Worm (Caenorhabditis elegans) whole organism, L1 larva: ENCODE data around the gene dct-1.

ENCODE experiments used
- C04F5.9 ChIP-seq: sonication (generic microtip); optimal IDR thresholded peaks from 2 replicates; lab custom pipeline; 2016; ENCODE audit warnings: missing genetic modification characterization, missing compliant biosample characterization
- C16A3.4 ChIP-seq: fragments of 150-350 bp; optimal IDR thresholded peaks from 2 replicates; lab custom pipeline; 2014; ENCODE audit warnings: missing biosample characterization, missing genetic modification characterization
- F16B12.6 ChIP-seq: fragments of 150-350 bp; optimal IDR thresholded peaks from 2 replicates; lab custom pipeline; 2014; ENCODE audit warnings: missing biosample characterization, missing genetic modification characterization
- alr-1 ChIP-seq: fragments of 200-800 bp; sonication (Bioruptor generic); optimal IDR thresholded peaks from 2 replicates; lab custom pipeline; 2018; ENCODE audit warnings: borderline replicate concordance, mild to moderate bottlenecking, missing genetic modification characterization, missing compliant biosample characterization
- ama-1 ChIP-seq: fragments of 150-350 bp; optimal IDR thresholded peaks from 2 replicates; lab custom pipeline; 2014
- ceh-63 ChIP-seq: fragments of 200-800 bp; sonication (Bioruptor generic); optimal IDR thresholded peaks from 2 replicates; lab custom pipeline; 2018; ENCODE audit warnings: mild to moderate bottlenecking, missing genetic modification characterization, missing compliant biosample characterization
- ceh-8 ChIP-seq: fragments of 200-800 bp; sonication (Bioruptor generic); optimal IDR thresholded peaks from 2 replicates; lab custom pipeline; 2018; ENCODE audit warnings: mild to moderate bottlenecking, missing genetic modification characterization, moderate library complexity, missing compliant biosample characterization
- dsc-1 ChIP-seq: sonication (generic microtip); optimal IDR thresholded peaks from 2 replicates; lab custom pipeline; 2016; ENCODE audit warnings: mild to moderate bottlenecking, missing genetic modification characterization, missing compliant biosample characterization
- efl-1 ChIP-seq, 4 experiments: fragments of 150-350 bp; optimal IDR thresholded peaks in 3 of 4; peaks in 1 of 4; 1 replicate in 1 of 4; 2 replicates in 3 of 4; lab custom pipeline; 2014; ENCODE audit warnings: missing biosample characterization in 2 of 4, missing genetic modification characterization in 2 of 4, missing genetic modification reagents in 2 of 4
- egl-27 ChIP-seq, 2 experiments: fragments of 150-350 bp in 1 of 2; sonication (generic microtip); optimal IDR thresholded peaks; 3 replicates each; lab custom pipeline; 2017 to 2018; ENCODE audit warnings: missing biosample characterization in 2 of 2, missing genetic modification characterization in 2 of 2, missing genetic modification reagents in 2 of 2
- elt-2 ChIP-seq: sonication (generic microtip); optimal IDR thresholded peaks from 2 replicates; lab custom pipeline; 2016; ENCODE audit warnings: missing genetic modification characterization, mild to moderate bottlenecking, inconsistent platforms, missing compliant biosample characterization, missing genetic modification reagents
- ets-5 ChIP-seq: fragments of 200-800 bp; sonication (Bioruptor generic); IDR thresholded peaks from 2 replicates; pipeline ENCODE4 v1.3.6; 2022; ENCODE audit warnings: missing genetic modification characterization, missing compliant biosample characterization
- fkh-10 ChIP-seq: sonication (generic microtip); optimal IDR thresholded peaks from 2 replicates; lab custom pipeline; 2017; ENCODE audit warnings: missing biosample characterization, missing genetic modification reagents, missing genetic modification characterization
- hlh-4 ChIP-seq: sonication (generic microtip); optimal IDR thresholded peaks from 2 replicates; lab custom pipeline; 2016; ENCODE audit warnings: mild to moderate bottlenecking, missing genetic modification characterization, missing compliant biosample characterization
- irx-1 ChIP-seq: sonication (generic microtip); optimal IDR thresholded peaks from 2 replicates; lab custom pipeline; 2016; ENCODE audit warnings: missing genetic modification characterization, missing compliant biosample characterization
- isw-1 ChIP-seq: fragments of 200-800 bp; sonication (Bioruptor generic); IDR thresholded peaks from 2 replicates; pipeline ENCODE4 v1.3.6; 2022; ENCODE audit warnings: missing genetic modification characterization, missing compliant biosample characterization
- lin-14 ChIP-seq: fragments of 200-800 bp; sonication (Bioruptor generic); optimal IDR thresholded peaks from 2 replicates; lab custom pipeline; 2018; ENCODE audit warnings: mild to moderate bottlenecking, missing genetic modification characterization, moderate library complexity, missing compliant biosample characterization
- lin-35 ChIP-seq, 2 experiments: fragments of 150-350 bp; optimal IDR thresholded peaks; 2 replicates each; lab custom pipeline; 2014; ENCODE audit warnings: missing biosample characterization in 2 of 2, missing genetic modification characterization in 2 of 2, missing genetic modification reagents in 2 of 2
- lin-39 ChIP-seq: fragments of 150-350 bp; optimal IDR thresholded peaks from 2 replicates; lab custom pipeline; 2014; ENCODE audit warnings: missing biosample characterization, missing genetic modification reagents, missing genetic modification characterization
- lir-3 ChIP-seq: sonication (generic microtip); optimal IDR thresholded peaks from 2 replicates; lab custom pipeline; 2016; ENCODE audit warnings: mild to moderate bottlenecking, missing genetic modification characterization, moderate library complexity, missing compliant biosample characterization; ENCODE audit not compliant: poor library complexity
- lsy-2 ChIP-seq, 2 experiments: fragments of 150-350 bp; optimal IDR thresholded peaks; 2 replicates each; lab custom pipeline; 2014; ENCODE audit warnings: missing biosample characterization in 2 of 2, missing genetic modification characterization in 2 of 2
- mdl-1 ChIP-seq, 2 experiments: fragments of 150-350 bp; optimal IDR thresholded peaks; 2 replicates each; lab custom pipeline; 2014 to 2017; ENCODE audit warnings: missing biosample characterization in 2 of 2, missing genetic modification characterization in 2 of 2, inconsistent platforms in 1 of 2
- mef-2 ChIP-seq: fragments of 150-350 bp; optimal IDR thresholded peaks from 2 replicates; lab custom pipeline; 2014; ENCODE audit warnings: missing biosample characterization, missing genetic modification characterization
- mep-1 ChIP-seq: fragments of 150-350 bp; optimal IDR thresholded peaks from 2 replicates; lab custom pipeline; 2014; ENCODE audit warnings: missing biosample characterization, missing genetic modification characterization
- nhr-19 ChIP-seq: fragments of 200-800 bp; sonication (Bioruptor generic); conservative IDR thresholded peaks from 2 replicates; pipeline ENCODE4 v1.3.6; 2022; ENCODE audit warnings: missing genetic modification characterization, missing compliant biosample characterization
- nhr-20 ChIP-seq: sonication (generic microtip); optimal IDR thresholded peaks from 2 replicates; lab custom pipeline; 2016; ENCODE audit warnings: mild to moderate bottlenecking, missing genetic modification characterization, missing compliant biosample characterization
- nhr-237 ChIP-seq: fragments of 150-350 bp; optimal IDR thresholded peaks from 2 replicates; lab custom pipeline; 2014; ENCODE audit warnings: missing biosample characterization, missing genetic modification characterization
- nhr-47 ChIP-seq: sonication (generic microtip); optimal IDR thresholded peaks from 2 replicates; lab custom pipeline; 2016; ENCODE audit warnings: mild to moderate bottlenecking, missing genetic modification characterization, moderate library complexity, missing compliant biosample characterization
- nhr-71 ChIP-seq: sonication (generic microtip); optimal IDR thresholded peaks from 2 replicates; lab custom pipeline; 2016; ENCODE audit warnings: mild to moderate bottlenecking, missing genetic modification characterization, moderate library complexity, missing compliant biosample characterization
- nhr-77 ChIP-seq: fragments of 150-350 bp; optimal IDR thresholded peaks from 2 replicates; lab custom pipeline; 2014; ENCODE audit warnings: missing biosample characterization, missing genetic modification characterization
- nhr-85 ChIP-seq: sonication (generic microtip); peaks from one replicate; lab custom pipeline; 2016; ENCODE audit warnings: missing genetic modification characterization, inconsistent platforms, missing compliant biosample characterization
- nhr-90 ChIP-seq: sonication (generic microtip); optimal IDR thresholded peaks from 2 replicates; lab custom pipeline; 2016; ENCODE audit warnings: mild to moderate bottlenecking, missing genetic modification characterization, missing compliant biosample characterization; ENCODE audit not compliant: poor library complexity
- pag-3 ChIP-seq: sonication (generic microtip); optimal IDR thresholded peaks from 2 replicates; lab custom pipeline; 2017; ENCODE audit warnings: missing genetic modification characterization, mild to moderate bottlenecking, missing compliant biosample characterization, antibody characterized with exemption, borderline replicate concordance; ENCODE audit not compliant: insufficient read depth
- pax-3 ChIP-seq: fragments of 200-800 bp; sonication (Bioruptor generic); optimal IDR thresholded peaks from 2 replicates; lab custom pipeline; 2018; ENCODE audit warnings: mild to moderate bottlenecking, missing genetic modification characterization, moderate library complexity, missing compliant biosample characterization
- rnt-1 ChIP-seq: sonication (generic microtip); optimal IDR thresholded peaks from 2 replicates; lab custom pipeline; 2016; ENCODE audit warnings: mild to moderate bottlenecking, missing genetic modification characterization, moderate library complexity, missing compliant biosample characterization
- snu-23 ChIP-seq: sonication (generic microtip); optimal IDR thresholded peaks from 2 replicates; lab custom pipeline; 2016; ENCODE audit warnings: missing genetic modification characterization, missing compliant biosample characterization
- sptf-1 ChIP-seq: fragments of 150-350 bp; optimal IDR thresholded peaks from 2 replicates; lab custom pipeline; 2014; ENCODE audit warnings: missing biosample characterization, missing genetic modification characterization
- swsn-7 ChIP-seq: sonication (generic microtip); optimal IDR thresholded peaks from 2 replicates; lab custom pipeline; 2016; ENCODE audit warnings: missing genetic modification characterization, missing compliant biosample characterization
- unc-130 ChIP-seq: fragments of 150-350 bp; optimal IDR thresholded peaks from 2 replicates; lab custom pipeline; 2017; ENCODE audit warnings: missing biosample characterization, missing genetic modification characterization, inconsistent platforms
- vab-15 ChIP-seq: sonication (generic microtip); optimal IDR thresholded peaks from 2 replicates; lab custom pipeline; 2017; ENCODE audit warnings: missing genotype, mild to moderate bottlenecking, missing genetic modification characterization, missing compliant biosample characterization
- ztf-4 ChIP-seq: fragments of 150-350 bp; optimal IDR thresholded peaks from 2 replicates; lab custom pipeline; 2014; ENCODE audit warnings: missing biosample characterization, missing genetic modification characterization

dct-1 gene

ce11 chrX:7954328-7954727, at the start of gene dct-1:
TSS of gene dct-1 (plus strand) at chrX:7954354.
- TF ChIP-seq nhr-85 (tag; lab: Kevin White, UChicago): no peak
- no peak for TF ChIP-seq C04F5.9 (tag; lab: Kevin White, UChicago)
- no peak for TF ChIP-seq ama-1 (lab: Kevin White, UChicago)
- no peak for TF ChIP-seq isw-1
- peak; percentile 14 for TF ChIP-seq lin-39 (tag; lab: Kevin White, UChicago)
- peak; percentile 62 for TF ChIP-seq lin-14 (GFP tag; lab: Kevin White, UChicago)
- peak; percentile 94 for TF ChIP-seq rnt-1 (tag; lab: Kevin White, UChicago)
- TF ChIP-seq nhr-47: peak; percentile 0
- no peak for TF ChIP-seq elt-2 (tag; lab: Kevin White, UChicago)
- TF ChIP-seq dsc-1 (tag; lab: Kevin White, UChicago): no peak
- TF ChIP-seq ceh-8 (GFP tag; lab: Kevin White, UChicago): no peak
- no peak for TF ChIP-seq nhr-77
- no peak for TF ChIP-seq efl-1 (optimal IDR thresholded peaks at IDR 0.05; lab: Kevin White, UChicago)
- peak in 1 of 2 experiments; percentile 55 for TF ChIP-seq efl-1 (GFP tag; optimal IDR thresholded peaks at IDR 0.05 in 1 of 2; lab: Kevin White, UChicago)
- TF ChIP-seq nhr-20 (tag; lab: Kevin White, UChicago): peak; percentile 18
- peak; percentile 13 for TF ChIP-seq ztf-4 (tag; lab: Kevin White, UChicago)
- TF ChIP-seq irx-1 (tag; lab: Kevin White, UChicago): peak; percentile 8
- TF ChIP-seq alr-1 (tag; lab: Kevin White, UChicago): no peak
- TF ChIP-seq lsy-2 (tag; optimal IDR thresholded peaks at IDR 0.05; lab: Kevin White, UChicago): peak in 1 of 2 experiments; percentile 16
- TF ChIP-seq pax-3 (tag; lab: Kevin White, UChicago): peak; percentile 9
- peak; percentile 45 for TF ChIP-seq nhr-19 (GFP tag; lab: Robert Waterston, UW)
- TF ChIP-seq mdl-1 (tag; optimal IDR thresholded peaks at IDR 0.05; lab: Kevin White, UChicago): peak in 1 of 2 experiments; percentile 21
- peak; percentile 16 for TF ChIP-seq unc-130
- TF ChIP-seq nhr-71: peak; percentile 63
- no peak for TF ChIP-seq fkh-10 (GFP tag; lab: Kevin White, UChicago)

ce11 chrX:7906430-7907014, 47.6 kb upstream of the dct-1 start, which contains the start of gene C39D10.1:
TSS of gene C39D10.1 (plus strand) at chrX:7906964.
- TF ChIP-seq F16B12.6 (tag; lab: Kevin White, UChicago) (no peak), mep-1 (tag; lab: Kevin White, UChicago) (no peak), nhr-19 (GFP tag; lab: Robert Waterston, UW) (0 out of 2 replicates have a peak, but pooled peaks have one; percentile 10), ets-5 (no peak), lir-3 (tag; lab: Kevin White, UChicago) (peak; percentile 0), C04F5.9 (tag; lab: Kevin White, UChicago) (no peak), lin-35 (GFP tag; optimal IDR thresholded peaks at IDR 0.05; lab: Kevin White, UChicago) (peak in 1 of 2 experiments; percentile 6), swsn-7 (tag; lab: Kevin White, UChicago) (no peak), hlh-4 (tag; lab: Kevin White, UChicago) (no peak), snu-23 (GFP tag; lab: Kevin White, UChicago) (peak; percentile 41), sptf-1 (no peak), nhr-77 (peak; percentile 12), C16A3.4 (peak; percentile 32), nhr-90 (tag; lab: Kevin White, UChicago) (peak; percentile 24), ceh-63 (no peak), rnt-1 (tag; lab: Kevin White, UChicago) (peak; percentile 44), isw-1 (no peak), pag-3 (tag; lab: Kevin White, UChicago) (no peak), vab-15 (tag; lab: Kevin White, UChicago) (no peak), nhr-237 (tag; lab: Kevin White, UChicago) (no peak), mdl-1 (tag; optimal IDR thresholded peaks at IDR 0.05; lab: Kevin White, UChicago) (no peak), egl-27 (tag; optimal IDR thresholded peaks at IDR 0.05; lab: Kevin White, UChicago) (no peak), mef-2 (tag; lab: Kevin White, UChicago) (no peak)
